Fruit fly (Drosophila melanogaster) whole organism, embryonic: ENCODE data around the gene CG43630.

Experiments used
- Adf1 ChIP-seq: fragments of 200-800 bp; sonication (Bioruptor generic); IDR thresholded peaks from 2 replicates; pipeline ENCODE4 v1.3.6; 2022; ENCODE audit warnings: missing biosample characterization, missing genetic modification characterization
- CG10462 ChIP-seq: fragments of 200-800 bp; sonication (Bioruptor generic); optimal IDR thresholded peaks from 2 replicates; lab custom pipeline; 2016; ENCODE audit warnings: missing biosample characterization, missing genetic modification characterization
- CG10654 ChIP-seq: fragments of 200-800 bp; sonication (Bioruptor generic); optimal IDR thresholded peaks from 2 replicates; lab custom pipeline; 2016; ENCODE audit warnings: missing biosample characterization, missing genetic modification characterization
- CG11695 ChIP-seq: fragments of 200-800 bp; sonication (Bioruptor generic); IDR thresholded peaks from 3 replicates; pipeline ENCODE4 v1.3.6; 2022; ENCODE audit warnings: missing biosample characterization, missing genetic modification characterization
- CG12071 ChIP-seq: fragments of 200-800 bp; sonication (Bioruptor generic); optimal IDR thresholded peaks from 3 replicates; lab custom pipeline; 2018; ENCODE audit warnings: missing biosample characterization, mild to moderate bottlenecking, missing genetic modification characterization
- CG12155 ChIP-seq: fragments of 200-800 bp; sonication (Bioruptor generic); optimal IDR thresholded peaks from 3 replicates; lab custom pipeline; 2016; ENCODE audit warnings: missing biosample characterization, missing genetic modification characterization
- CG15073 ChIP-seq: fragments of 200-800 bp; sonication (Bioruptor generic); optimal IDR thresholded peaks from 2 replicates; lab custom pipeline; 2016; ENCODE audit warnings: missing biosample characterization, missing genetic modification characterization
- CG15514 ChIP-seq: fragments of 200-800 bp; sonication (Bioruptor generic); optimal IDR thresholded peaks from 3 replicates; lab custom pipeline; 2017; ENCODE audit warnings: missing biosample characterization, missing genetic modification characterization, mild to moderate bottlenecking, moderate library complexity, missing genetic modification reagents
- CG17359 ChIP-seq: fragments of 200-800 bp; sonication (Bioruptor generic); optimal IDR thresholded peaks from 3 replicates; lab custom pipeline; 2018; ENCODE audit warnings: missing biosample characterization, mild to moderate bottlenecking, missing genetic modification characterization, moderate library complexity
- CG32532 ChIP-seq: fragments of 200-800 bp; sonication (Bioruptor generic); IDR thresholded peaks from 2 replicates; pipeline ENCODE4 v1.3.6; 2022; ENCODE audit warnings: missing biosample characterization, missing genetic modification characterization
- CG32772 ChIP-seq: fragments of 200-800 bp; sonication (Bioruptor generic); IDR thresholded peaks from 2 replicates; pipeline ENCODE4 v1.3.6; 2022; ENCODE audit warnings: missing biosample characterization, missing genetic modification characterization
- CG3281 ChIP-seq: fragments of 200-800 bp; sonication (Bioruptor generic); optimal IDR thresholded peaks from 3 replicates; lab custom pipeline; 2017; ENCODE audit warnings: missing biosample characterization, mild to moderate bottlenecking, missing genetic modification characterization
- CG4730 ChIP-seq: fragments of 200-800 bp; sonication (Bioruptor generic); IDR thresholded peaks from 2 replicates; pipeline ENCODE4 v1.3.6; 2022; ENCODE audit warnings: missing biosample characterization, missing genetic modification characterization
- CG4820 ChIP-seq: fragments of 200-800 bp; sonication (Bioruptor generic); optimal IDR thresholded peaks from 3 replicates; lab custom pipeline; 2016; ENCODE audit warnings: missing biosample characterization, missing genetic modification characterization
- CG4854 ChIP-seq: fragments of 200-800 bp; sonication (Bioruptor generic); optimal IDR thresholded peaks from 2 replicates; lab custom pipeline; 2016; ENCODE audit warnings: missing biosample characterization, missing genetic modification characterization, inconsistent platforms
- CG5245 ChIP-seq: fragments of 200-800 bp; sonication (Bioruptor generic); optimal IDR thresholded peaks from 3 replicates; lab custom pipeline; 2016; ENCODE audit warnings: missing biosample characterization, missing genetic modification characterization
- CG8924 ChIP-seq: fragments of 200-800 bp; optimal IDR thresholded peaks from 3 replicates; lab custom pipeline; 2019; ENCODE audit warnings: missing biosample characterization, mild to moderate bottlenecking, missing genetic modification characterization, moderate library complexity
- CTCF ChIP-seq: fragments of 200-800 bp; sonication (Bioruptor generic); optimal IDR thresholded peaks from 2 replicates; lab custom pipeline; 2017; ENCODE audit warnings: missing biosample characterization, mild to moderate bottlenecking, missing genetic modification characterization, moderate library complexity
- CkIIα-i1 ChIP-seq: fragments of 200-800 bp; sonication (Bioruptor generic); IDR thresholded peaks from 2 replicates; pipeline ENCODE4 v1.3.6; 2022; ENCODE audit warnings: missing biosample characterization, missing genetic modification characterization
- D ChIP-seq, 2 experiments: fragments of 200-800 bp in 1 of 2; fragments of >200 bp in 1 of 2; sonication (Bioruptor generic) in 1 of 2; optimal IDR thresholded peaks; 2 replicates in 1 of 2; 3 replicates in 1 of 2; lab custom pipeline; 2017; ENCODE audit warnings: mild to moderate bottlenecking in 1 of 2, missing biosample characterization in 1 of 2, missing genetic modification characterization in 1 of 2, missing genetic modification reagents in 1 of 2
- Dll ChIP-seq: fragments of 200-800 bp; sonication (Bioruptor generic); IDR thresholded peaks from 4 replicates; pipeline ENCODE4 v1.3.6; 2022; ENCODE audit warnings: missing biosample characterization, missing genetic modification characterization; ENCODE audit not compliant: partially characterized antibody
- Gsc ChIP-seq: fragments of 200-800 bp; sonication (Bioruptor generic); IDR thresholded peaks from 2 replicates; pipeline ENCODE4 v1.3.6; 2022; ENCODE audit warnings: missing biosample characterization, missing genetic modification characterization
- H15 ChIP-seq: fragments of 200-800 bp; sonication (Bioruptor generic); IDR thresholded peaks from 3 replicates; pipeline ENCODE4 v1.3.6; 2022; ENCODE audit warnings: missing biosample characterization, missing genetic modification characterization
- Mes4 ChIP-seq: fragments of 200-800 bp; sonication (Bioruptor generic); optimal IDR thresholded peaks from 2 replicates; lab custom pipeline; 2016; ENCODE audit warnings: missing biosample characterization, missing genetic modification characterization
- Myb ChIP-seq: fragments of 200-800 bp; sonication (Bioruptor generic); optimal IDR thresholded peaks from 2 replicates; lab custom pipeline; 2016; ENCODE audit warnings: missing biosample characterization, missing genetic modification characterization
- NfI ChIP-seq: fragments of 200-800 bp; sonication (Bioruptor generic); optimal IDR thresholded peaks from 3 replicates; lab custom pipeline; 2018; ENCODE audit warnings: missing biosample characterization, mild to moderate bottlenecking, missing genetic modification characterization, moderate library complexity
- Oli ChIP-seq: fragments of 200-800 bp; sonication (Bioruptor generic); optimal IDR thresholded peaks from 2 replicates; lab custom pipeline; 2018; ENCODE audit warnings: missing biosample characterization, mild to moderate bottlenecking, missing genetic modification characterization, moderate library complexity
- PHDP ChIP-seq: fragments of 200-800 bp; sonication (Bioruptor generic); optimal IDR thresholded peaks from 3 replicates; lab custom pipeline; 2018; ENCODE audit warnings: missing biosample characterization, mild to moderate bottlenecking, missing genetic modification characterization, moderate library complexity
- Poxn ChIP-seq: fragments of 200-800 bp; sonication (Bioruptor generic); IDR thresholded peaks from 2 replicates; pipeline ENCODE4 v1.3.6; 2022; ENCODE audit warnings: missing biosample characterization, missing genetic modification characterization
- Six4 ChIP-seq: fragments of 200-800 bp; sonication (Bioruptor generic); optimal IDR thresholded peaks from 2 replicates; lab custom pipeline; 2016; ENCODE audit warnings: missing biosample characterization, missing genetic modification characterization
- TFAM ChIP-seq: fragments of 200-800 bp; sonication (Bioruptor generic); optimal IDR thresholded peaks from 2 replicates; lab custom pipeline; 2017; ENCODE audit warnings: missing biosample characterization, missing genetic modification characterization, inconsistent platforms
- YL-1 ChIP-seq: fragments of 200-800 bp; sonication (Bioruptor generic); optimal IDR thresholded peaks from 3 replicates; lab custom pipeline; 2017; ENCODE audit warnings: missing biosample characterization, mild to moderate bottlenecking, missing genetic modification characterization
- aop ChIP-seq: fragments of 200-800 bp; sonication (Bioruptor generic); IDR thresholded peaks from 2 replicates; pipeline ENCODE4 v1.3.6; 2022; ENCODE audit warnings: missing biosample characterization, missing genetic modification characterization
- ato ChIP-seq: fragments of 200-800 bp; sonication (Bioruptor generic); IDR thresholded peaks from 2 replicates; pipeline ENCODE4 v1.3.6; 2022; ENCODE audit warnings: missing biosample characterization, missing genetic modification characterization; ENCODE audit not compliant: partially characterized antibody
- bcd ChIP-seq: fragments of 200-800 bp; sonication (Bioruptor generic); optimal IDR thresholded peaks from 2 replicates; lab custom pipeline; 2017; ENCODE audit warnings: missing biosample characterization, mild to moderate bottlenecking, missing genetic modification characterization
- dm ChIP-seq: fragments of 200-800 bp; sonication (Bioruptor generic); optimal IDR thresholded peaks from 3 replicates; lab custom pipeline; 2016; ENCODE audit warnings: missing biosample characterization, missing genetic modification characterization
- dysf ChIP-seq: fragments of 200-800 bp; sonication (Bioruptor generic); IDR thresholded peaks from 3 replicates; pipeline ENCODE4 v1.3.6; 2022; ENCODE audit warnings: missing biosample characterization, missing genetic modification characterization
- emc ChIP-seq: fragments of 200-800 bp; sonication (Bioruptor generic); optimal IDR thresholded peaks from 2 replicates; lab custom pipeline; 2016; ENCODE audit warnings: missing biosample characterization, missing genetic modification characterization
- gcm ChIP-seq: fragments of 200-800 bp; sonication (Bioruptor generic); optimal IDR thresholded peaks from 2 replicates; lab custom pipeline; 2019; ENCODE audit warnings: missing biosample characterization, mild to moderate bottlenecking, missing genetic modification characterization, moderate library complexity
- grn ChIP-seq: fragments of 200-800 bp; sonication (Bioruptor generic); optimal IDR thresholded peaks from 3 replicates; lab custom pipeline; 2017; ENCODE audit warnings: missing biosample characterization, missing genetic modification characterization
- jing ChIP-seq: fragments of 200-800 bp; sonication (Bioruptor generic); optimal IDR thresholded peaks from 2 replicates; lab custom pipeline; 2018; ENCODE audit warnings: missing biosample characterization, mild to moderate bottlenecking, missing genetic modification characterization
- klu ChIP-seq: fragments of 200-800 bp; sonication (Bioruptor generic); IDR thresholded peaks from 2 replicates; pipeline ENCODE4 v1.3.6; 2022; ENCODE audit warnings: missing biosample characterization, missing genetic modification characterization
- nau ChIP-seq: fragments of 200-800 bp; sonication (Bioruptor generic); optimal IDR thresholded peaks from 3 replicates; lab custom pipeline; 2017; ENCODE audit warnings: missing biosample characterization, mild to moderate bottlenecking, missing genetic modification characterization, missing genetic modification reagents
- peb ChIP-seq: fragments of 200-800 bp; sonication (Bioruptor generic); IDR thresholded peaks from 2 replicates; pipeline ENCODE4 v1.3.6; 2022; ENCODE audit warnings: missing biosample characterization, missing genetic modification characterization
- sd ChIP-seq: fragments of 200-800 bp; sonication (Bioruptor generic); optimal IDR thresholded peaks from 3 replicates; lab custom pipeline; 2018; ENCODE audit warnings: missing biosample characterization, mild to moderate bottlenecking, missing genetic modification characterization, moderate library complexity
- slou ChIP-seq: fragments of 200-800 bp; sonication (Bioruptor generic); optimal IDR thresholded peaks from 3 replicates; lab custom pipeline; 2016; ENCODE audit warnings: missing biosample characterization, missing genetic modification characterization
- stc ChIP-seq: fragments of 200-800 bp; sonication (Bioruptor generic); IDR thresholded peaks from 2 replicates; pipeline ENCODE4 v1.3.6; 2022; ENCODE audit warnings: missing biosample characterization, missing genetic modification characterization
- unc-4 ChIP-seq: fragments of 200-800 bp; sonication (Bioruptor generic); IDR thresholded peaks from 2 replicates; pipeline ENCODE4 v1.3.6; 2022; ENCODE audit warnings: missing biosample characterization, missing genetic modification characterization; ENCODE audit not compliant: partially characterized antibody
- zen ChIP-seq: fragments of 200-800 bp; sonication (Bioruptor generic); optimal IDR thresholded peaks from 3 replicates; lab custom pipeline; 2018; ENCODE audit warnings: missing biosample characterization, mild to moderate bottlenecking, missing genetic modification characterization, moderate library complexity

Gene CG43630

dm6 chr3R:12717588-12718535 is 41.8 kb upstream of the CG43630 start (continued):
- TF ChIP-seq emc (GFP tag; lab: Kevin White, UChicago), result peak; percentile 21
- peak; percentile 43; the same call in 1 of the 2 replicates for TF ChIP-seq CG4730 (GFP tag; lab: Robert Waterston, UW)
- no peak for TF ChIP-seq Dll
- no peak for TF ChIP-seq aop
- no peak for TF ChIP-seq Mes4 (GFP tag; lab: Kevin White, UChicago)
- peak; percentile 47 for TF ChIP-seq sd (tag; lab: Kevin White, UChicago)
- peak; percentile 10 for TF ChIP-seq CG4854
- TF ChIP-seq CG10462 (GFP tag; lab: Kevin White, UChicago), result no peak
- TF ChIP-seq unc-4 (GFP tag; lab: Robert Waterston, UW), result no peak
- peak; percentile 47 for TF ChIP-seq NfI (GFP tag; lab: Kevin White, UChicago)
- peak; percentile 19 for TF ChIP-seq CG5245 (GFP tag; lab: Kevin White, UChicago)
- TF ChIP-seq CG8924, result no peak
- TF ChIP-seq Gsc (GFP tag; lab: Robert Waterston, UW), result no peak
- no peak for TF ChIP-seq ato
- peak; percentile 24; the same call in 1 of the 2 replicates for TF ChIP-seq Adf1
- peak; percentile 58; the same call in 1 of the 2 replicates for TF ChIP-seq stc (GFP tag; lab: Robert Waterston, UW)
- peak; percentile 27 for TF ChIP-seq gcm
- peak; percentile 50 for TF ChIP-seq CG10654 (GFP tag; lab: Kevin White, UChicago)
- peak; percentile 31 for TF ChIP-seq CG15514 (GFP tag; lab: Kevin White, UChicago)
- no peak for TF ChIP-seq CTCF (GFP tag; lab: Kevin White, UChicago)
- TF ChIP-seq CG4820 (GFP tag; lab: Kevin White, UChicago), result peak; percentile 2
- peak; percentile 3 for TF ChIP-seq nau
- TF ChIP-seq zen (tag; lab: Kevin White, UChicago), result no peak
- TF ChIP-seq D (optimal IDR thresholded peaks at IDR 0.05; lab: Kevin White, UChicago), result no peak
- no peak for TF ChIP-seq D (GFP tag; optimal IDR thresholded peaks at IDR 0.05; lab: Kevin White, UChicago)
- peak; percentile 8 for TF ChIP-seq jing (GFP tag; lab: Kevin White, UChicago)
- TF ChIP-seq CG17359 (tag; lab: Kevin White, UChicago), result peak; percentile 67
- no peak for TF ChIP-seq klu
- peak; percentile 49 for TF ChIP-seq PHDP (tag; lab: Kevin White, UChicago)
- no peak for TF ChIP-seq CkIIα-i1 (GFP tag; lab: Robert Waterston, UW)
- TF ChIP-seq Oli, result peak; percentile 53
- TF ChIP-seq grn (GFP tag; lab: Kevin White, UChicago), result no peak
- TF ChIP-seq CG32772 (GFP tag; lab: Robert Waterston, UW), result peak; percentile 45; the same call in 1 of the 2 replicates
- TF ChIP-seq bcd (GFP tag; lab: Kevin White, UChicago), result peak; percentile 35
- TF ChIP-seq dm (GFP tag; lab: Kevin White, UChicago), result no peak
- TF ChIP-seq CG12071, result no peak
- TF ChIP-seq CG11695, result peak; percentile 52; the same call in 1 of the 3 replicates
- TF ChIP-seq CG12155 (GFP tag; lab: Kevin White, UChicago), result peak; percentile 41
- peak; percentile 20 for TF ChIP-seq Myb
- no peak for TF ChIP-seq TFAM
- peak; percentile 76 for TF ChIP-seq dysf (GFP tag; lab: Robert Waterston, UW)
- no peak for TF ChIP-seq Poxn
- TF ChIP-seq YL-1 (GFP tag; lab: Kevin White, UChicago), result no peak
- TF ChIP-seq peb, result peak; percentile 34; the same call in 1 of the 2 replicates
- no peak for TF ChIP-seq CG15073 (GFP tag; lab: Kevin White, UChicago)
- no peak for TF ChIP-seq slou (GFP tag; lab: Kevin White, UChicago)
- peak; percentile 42 for TF ChIP-seq CG3281 (GFP tag; lab: Kevin White, UChicago)
- TF ChIP-seq H15 (GFP tag; lab: Robert Waterston, UW), result peak; percentile 60; the same call in 1 of the 3 replicates
- peak; percentile 25 for TF ChIP-seq Six4
- TF ChIP-seq CG32532 (GFP tag; lab: Robert Waterston, UW), result peak; percentile 79
